Fruit fly (Drosophila melanogaster): ENCODE data around the gene ems.

Gene ems

dm6 chr3R:13914760-13915417, 13.2 kb downstream of the ems start (continued):
- peak; percentile 68 for TF ChIP-seq CG14667 (GFP tag; IDR thresholded peaks at IDR 0.05)
- peak; percentile 60 for TF ChIP-seq salm (tag; optimal IDR thresholded peaks at IDR 0.05)
- peak; percentile 39 for TF ChIP-seq Deaf1 (tag; optimal IDR thresholded peaks at IDR 0.05)
- TF ChIP-seq CG3847 (GFP tag; IDR thresholded peaks at IDR 0.05), result peak; percentile 46
- TF ChIP-seq ci (GFP tag; IDR thresholded peaks at IDR 0.05), result peak; percentile 93
- peak; percentile 64 for TF ChIP-seq grn (GFP tag; optimal IDR thresholded peaks at IDR 0.05)
- TF ChIP-seq Sry-β (GFP tag; optimal IDR thresholded peaks at IDR 0.05), result peak; percentile 4
- TF ChIP-seq HLHmδ (GFP tag; optimal IDR thresholded peaks at IDR 0.05), result no peak
- peak; percentile 74 to 79 for TF ChIP-seq chif (GFP tag; optimal IDR thresholded peaks at IDR 0.05)
- peak; percentile 55 for TF ChIP-seq klu (GFP tag; IDR thresholded peaks at IDR 0.05)
- TF ChIP-seq NK7.1 (GFP tag; optimal IDR thresholded peaks at IDR 0.05), result peak; percentile 35
- TF ChIP-seq usp (GFP tag; optimal IDR thresholded peaks at IDR 0.05), result no peak
- peak; percentile 31 for TF ChIP-seq Nf-YC (tag; optimal IDR thresholded peaks at IDR 0.05)
- peak; percentile 37 for TF ChIP-seq vfl (GFP tag; optimal IDR thresholded peaks at IDR 0.05)
- TF ChIP-seq CrebB (tag; optimal IDR thresholded peaks at IDR 0.05), result no peak
- TF ChIP-seq Hr3 (GFP tag; optimal IDR thresholded peaks at IDR 0.05), result peak; percentile 48
- peak; percentile 68; the same call in 2 of the 3 replicates for TF ChIP-seq Dbx (GFP tag; IDR thresholded peaks at IDR 0.05)
- peak; percentile 54 for TF ChIP-seq CG11723 (GFP tag; optimal IDR thresholded peaks at IDR 0.05)
- peak; percentile 64 for TF ChIP-seq CG9727 (GFP tag; optimal IDR thresholded peaks at IDR 0.05)
- no peak for TF ChIP-seq Opbp (GFP tag; IDR thresholded peaks at IDR 0.05; ENCODE audit: partially characterized antibody)
- TF ChIP-seq CG5953 (GFP tag; IDR thresholded peaks at IDR 0.05), result peak; percentile 77
- peak; percentile 56 for TF ChIP-seq CG43689 (GFP tag; IDR thresholded peaks at IDR 0.05)
- peak; percentile 64 for TF ChIP-seq BtbVII (GFP tag; optimal IDR thresholded peaks at IDR 0.05)
- TF ChIP-seq shn (GFP tag; optimal IDR thresholded peaks at IDR 0.05), result peak; percentile 44
- TF ChIP-seq CG4707 (GFP tag; optimal IDR thresholded peaks at IDR 0.05), result peak; percentile 47
- no peak for TF ChIP-seq tll (GFP tag; optimal IDR thresholded peaks at IDR 0.05)
- peak; percentile 74 for TF ChIP-seq Xbp1 (GFP tag; optimal IDR thresholded peaks at IDR 0.05)
- TF ChIP-seq YL-1 (GFP tag; optimal IDR thresholded peaks at IDR 0.05), result no peak
- peak; percentile 84 for TF ChIP-seq CG17328 (GFP tag; IDR thresholded peaks at IDR 0.05)
- peak; percentile 22 for TF ChIP-seq ERR (GFP tag; optimal IDR thresholded peaks at IDR 0.05)
- TF ChIP-seq CG10267 (tag; optimal IDR thresholded peaks at IDR 0.05), result peak; percentile 67
- peak; percentile 74 for TF ChIP-seq CG8924 (tag; optimal IDR thresholded peaks at IDR 0.05)
- TF ChIP-seq CG18262 (tag; optimal IDR thresholded peaks at IDR 0.05), result peak; percentile 81
- TF ChIP-seq CG4328 (GFP tag; optimal IDR thresholded peaks at IDR 0.05), result no peak
- TF ChIP-seq CG10959 (GFP tag; IDR thresholded peaks at IDR 0.05), result peak; percentile 69
- TF ChIP-seq CG30403 (GFP tag; optimal IDR thresholded peaks at IDR 0.05), result peak; percentile 80
- peak; percentile 71 for TF ChIP-seq PHDP (tag; optimal IDR thresholded peaks at IDR 0.05)
- peak; percentile 74 for TF ChIP-seq CG8944 (GFP tag; optimal IDR thresholded peaks at IDR 0.05)
- TF ChIP-seq Bgb (GFP tag; IDR thresholded peaks at IDR 0.05; ENCODE audit: partially characterized antibody), result no peak
- peak; percentile 85 for TF ChIP-seq lmd (GFP tag; IDR thresholded peaks at IDR 0.05)
- peak; percentile 2 for TF ChIP-seq exex (tag; optimal IDR thresholded peaks at IDR 0.05)
- peak; percentile 66 for TF ChIP-seq lilli (GFP tag; optimal IDR thresholded peaks at IDR 0.05)
- peak; percentile 74 for TF ChIP-seq tap (tag; optimal IDR thresholded peaks at IDR 0.05)
- TF ChIP-seq ash1 (GFP tag; optimal IDR thresholded peaks at IDR 0.05), result no peak
- TF ChIP-seq btn (GFP tag; optimal IDR thresholded peaks at IDR 0.05), result peak; percentile 76
- TF ChIP-seq CG12299 (tag; optimal IDR thresholded peaks at IDR 0.05), result peak; percentile 13
- TF ChIP-seq unc-4 (GFP tag; IDR thresholded peaks at IDR 0.05; ENCODE audit: partially characterized antibody), result no peak
- TF ChIP-seq so (GFP tag; IDR thresholded peaks at IDR 0.05), result peak; percentile 77; the same call in 2 of the 3 replicates
- TF ChIP-seq CG10654 (GFP tag; optimal IDR thresholded peaks at IDR 0.05), result peak; percentile 57
- TF ChIP-seq Chrac-16 (GFP tag; optimal IDR thresholded peaks at IDR 0.05), result peak; percentile 66

All from whole organism, embryonic.